Fruit fly (Drosophila melanogaster) whole organism, embryonic: ENCODE measurements around the gene I-2.

ENCODE experiments used
- Awh ChIP-seq: fragments of 200-800 bp; sonication (Bioruptor generic); IDR thresholded peaks from 2 replicates; pipeline ENCODE4, ENCODE4 v1.3.6; 2022; ENCODE audit warnings: missing biosample characterization, missing genetic modification characterization
- Bteb2 ChIP-seq: fragments of 200-800 bp; sonication (Bioruptor generic); optimal IDR thresholded peaks from 2 replicates; lab custom pipeline; 2016; ENCODE audit warnings: missing biosample characterization, missing genetic modification characterization
- CG10209 ChIP-seq: fragments of 200-800 bp; sonication (Bioruptor generic); optimal IDR thresholded peaks from 3 replicates; lab custom pipeline; 2017; ENCODE audit warnings: missing biosample characterization, mild to moderate bottlenecking, missing genetic modification characterization, missing genetic modification reagents
- CG10654 ChIP-seq: fragments of 200-800 bp; sonication (Bioruptor generic); optimal IDR thresholded peaks from 2 replicates; lab custom pipeline; 2016; ENCODE audit warnings: missing biosample characterization, missing genetic modification characterization
- CG11456 ChIP-seq: fragments of 200-800 bp; sonication (Bioruptor generic); IDR thresholded peaks from 3 replicates; pipeline ENCODE4 v1.3.6; 2022; ENCODE audit warnings: missing biosample characterization, missing genetic modification characterization
- CG11695 ChIP-seq: fragments of 200-800 bp; sonication (Bioruptor generic); IDR thresholded peaks from 3 replicates; pipeline ENCODE4 v1.3.6; 2022; ENCODE audit warnings: missing biosample characterization, missing genetic modification characterization
- CG12155 ChIP-seq: fragments of 200-800 bp; sonication (Bioruptor generic); optimal IDR thresholded peaks from 3 replicates; lab custom pipeline; 2016; ENCODE audit warnings: missing biosample characterization, missing genetic modification characterization
- CG12659 ChIP-seq: fragments of 200-800 bp; sonication (Bioruptor generic); optimal IDR thresholded peaks from 3 replicates; lab custom pipeline; 2017; ENCODE audit warnings: mild to moderate bottlenecking, missing biosample characterization, missing genetic modification reagents, missing genetic modification characterization
- CG14710 ChIP-seq: fragments of 200-800 bp; sonication (Bioruptor generic); optimal IDR thresholded peaks from 3 replicates; lab custom pipeline; 2019; ENCODE audit warnings: missing biosample characterization, mild to moderate bottlenecking, missing genetic modification characterization, moderate library complexity
- CG14965 ChIP-seq: fragments of 200-800 bp; sonication (Bioruptor generic); optimal IDR thresholded peaks from 2 replicates; lab custom pipeline; 2016; ENCODE audit warnings: missing biosample characterization, missing genetic modification characterization, borderline replicate concordance
- CG15269 ChIP-seq: fragments of 200-800 bp; sonication (Bioruptor generic); optimal IDR thresholded peaks from 2 replicates; lab custom pipeline; 2018; ENCODE audit warnings: missing biosample characterization, mild to moderate bottlenecking, missing genetic modification characterization, moderate library complexity
- CG1602 ChIP-seq: fragments of 200-800 bp; sonication (Bioruptor generic); optimal IDR thresholded peaks from 3 replicates; lab custom pipeline; 2016; ENCODE audit warnings: missing biosample characterization, missing genetic modification characterization
- CG17361 ChIP-seq: fragments of 200-800 bp; sonication (Bioruptor generic); IDR thresholded peaks from 3 replicates; pipeline ENCODE4 v1.3.6; 2022; ENCODE audit warnings: missing biosample characterization, missing genetic modification characterization
- CG2116 ChIP-seq: fragments of 200-800 bp; sonication (Bioruptor generic); optimal IDR thresholded peaks from 3 replicates; lab custom pipeline; 2018; ENCODE audit warnings: missing biosample characterization, mild to moderate bottlenecking, missing genetic modification characterization
- CG33213 ChIP-seq: fragments of 200-800 bp; sonication (Bioruptor generic); optimal IDR thresholded peaks from 3 replicates; lab custom pipeline; 2016; ENCODE audit warnings: missing biosample characterization, missing genetic modification characterization
- CG6813 ChIP-seq: fragments of 200-800 bp; sonication (Bioruptor generic); optimal IDR thresholded peaks from 2 replicates; lab custom pipeline; 2017; ENCODE audit warnings: missing biosample characterization, missing genetic modification characterization, mild to moderate bottlenecking, moderate library complexity, missing genetic modification reagents
- CG7839 ChIP-seq: fragments of 200-800 bp; sonication (Bioruptor generic); optimal IDR thresholded peaks from 3 replicates; lab custom pipeline; 2018; ENCODE audit warnings: missing biosample characterization, mild to moderate bottlenecking, missing genetic modification characterization, moderate library complexity
- CG7928 ChIP-seq: fragments of 200-800 bp; sonication (Bioruptor generic); optimal IDR thresholded peaks from 2 replicates; lab custom pipeline; 2017; ENCODE audit warnings: missing biosample characterization, mild to moderate bottlenecking, missing genetic modification characterization
- CG8089 ChIP-seq: fragments of 200-800 bp; sonication (Bioruptor generic); optimal IDR thresholded peaks from 3 replicates; lab custom pipeline; 2016; ENCODE audit warnings: missing biosample characterization, missing genetic modification characterization
- CG8765 ChIP-seq: fragments of 200-800 bp; sonication (Bioruptor generic); IDR thresholded peaks from 2 replicates; pipeline ENCODE4 v1.3.6; 2022; ENCODE audit warnings: missing biosample characterization, missing genetic modification characterization
- CG9437 ChIP-seq: fragments of 200-800 bp; sonication (Bioruptor generic); optimal IDR thresholded peaks from 2 replicates; lab custom pipeline; 2018; ENCODE audit warnings: missing biosample characterization, mild to moderate bottlenecking, missing genetic modification characterization
- CG9727 ChIP-seq: fragments of 200-800 bp; sonication (Bioruptor generic); optimal IDR thresholded peaks from 3 replicates; lab custom pipeline; 2017; ENCODE audit warnings: missing biosample characterization, mild to moderate bottlenecking, missing genetic modification characterization
- Chrac-16 ChIP-seq: fragments of 200-800 bp; sonication (Bioruptor generic); optimal IDR thresholded peaks from 3 replicates; lab custom pipeline; 2016; ENCODE audit warnings: missing biosample characterization, missing genetic modification characterization
- Dbx ChIP-seq: fragments of 200-800 bp; sonication (Bioruptor generic); IDR thresholded peaks from 3 replicates; pipeline ENCODE4 v1.3.6; 2022; ENCODE audit warnings: missing biosample characterization, missing genetic modification characterization
- Dll ChIP-seq: fragments of 200-800 bp; sonication (Bioruptor generic); IDR thresholded peaks from 4 replicates; pipeline ENCODE4 v1.3.6; 2022; ENCODE audit warnings: missing biosample characterization, missing genetic modification characterization; ENCODE audit not compliant: partially characterized antibody
- Fer3 ChIP-seq: fragments of 200-800 bp; sonication (Bioruptor generic); optimal IDR thresholded peaks from 2 replicates; lab custom pipeline; 2018; ENCODE audit warnings: missing biosample characterization, mild to moderate bottlenecking, missing genetic modification characterization, moderate library complexity
- Jarid2 ChIP-seq: fragments of 200-800 bp; sonication (Bioruptor generic); optimal IDR thresholded peaks from 3 replicates; lab custom pipeline; 2017; ENCODE audit warnings: mild to moderate bottlenecking, missing biosample characterization, missing genetic modification reagents, missing genetic modification characterization
- MBD-R2 ChIP-seq: fragments of 200-800 bp; sonication (Bioruptor generic); IDR thresholded peaks from 2 replicates; pipeline ENCODE4 v1.3.6; 2022; ENCODE audit warnings: missing biosample characterization, missing genetic modification characterization
- Nf-YB ChIP-seq: fragments of 200-800 bp; sonication (Bioruptor generic); optimal IDR thresholded peaks from 3 replicates; lab custom pipeline; 2019; ENCODE audit warnings: missing biosample characterization, mild to moderate bottlenecking, missing genetic modification characterization, moderate library complexity
- Sry-δ ChIP-seq: fragments of 200-800 bp; sonication (Bioruptor generic); optimal IDR thresholded peaks from 2 replicates; lab custom pipeline; 2016; ENCODE audit warnings: missing biosample characterization, missing genetic modification characterization
- Usf ChIP-seq: fragments of 200-800 bp; sonication (Bioruptor generic); optimal IDR thresholded peaks from 2 replicates; lab custom pipeline; 2017; ENCODE audit warnings: missing genotype, missing biosample characterization, missing genetic modification characterization
- ac ChIP-seq: fragments of 200-800 bp; sonication (Bioruptor generic); optimal IDR thresholded peaks from 3 replicates; lab custom pipeline; 2017; ENCODE audit warnings: missing biosample characterization, mild to moderate bottlenecking, missing genetic modification characterization
- bsh ChIP-seq, 2 experiments: fragments of 200-800 bp; sonication (Bioruptor generic); optimal IDR thresholded peaks; 2 replicates each; lab custom pipeline; 2017 to 2018; ENCODE audit warnings: mild to moderate bottlenecking in 2 of 2, missing biosample characterization in 2 of 2, missing genetic modification characterization in 2 of 2, moderate library complexity in 1 of 2
- croc ChIP-seq: fragments of 200-800 bp; sonication (Bioruptor generic); conservative IDR thresholded peaks from 3 replicates; pipeline ENCODE4 v1.3.6; 2022; ENCODE audit warnings: missing biosample characterization, missing genetic modification characterization
- fru ChIP-seq: fragments of >200 bp; optimal IDR thresholded peaks from 2 replicates; lab custom pipeline; 2017
- ham ChIP-seq: fragments of 200-800 bp; sonication (Bioruptor generic); IDR thresholded peaks from 2 replicates; pipeline ENCODE4 v1.3.6; 2022; ENCODE audit warnings: missing biosample characterization, missing genetic modification characterization
- hkb ChIP-seq, 2 experiments: fragments of 200-800 bp in 1 of 2; fragments of >200 bp in 1 of 2; sonication (Bioruptor generic) in 1 of 2; IDR thresholded peaks in 1 of 2; optimal IDR thresholded peaks in 1 of 2; 2 replicates each; pipeline versions ENCODE4 v1.3.6 to Lab custom; 2017 to 2022; ENCODE audit warnings: missing biosample characterization in 1 of 2, missing genetic modification characterization in 1 of 2
- kni ChIP-seq: fragments of 200-800 bp; sonication (Bioruptor generic); optimal IDR thresholded peaks from 3 replicates; lab custom pipeline; 2017; ENCODE audit warnings: mild to moderate bottlenecking, missing biosample characterization, missing genetic modification reagents, missing genetic modification characterization
- org-1 ChIP-seq: fragments of 200-800 bp; sonication (Bioruptor generic); optimal IDR thresholded peaks from 2 replicates; lab custom pipeline; 2017; ENCODE audit warnings: missing biosample characterization, missing genetic modification characterization
- row ChIP-seq: fragments of 200-800 bp; sonication (Bioruptor generic); IDR thresholded peaks from 3 replicates; pipeline ENCODE4 v1.3.6; 2022; ENCODE audit warnings: missing biosample characterization, missing genetic modification characterization
- sd ChIP-seq: fragments of 200-800 bp; sonication (Bioruptor generic); optimal IDR thresholded peaks from 3 replicates; lab custom pipeline; 2018; ENCODE audit warnings: missing biosample characterization, mild to moderate bottlenecking, missing genetic modification characterization, moderate library complexity
- seq ChIP-seq: fragments of 200-800 bp; sonication (Bioruptor generic); IDR thresholded peaks from 2 replicates; pipeline ENCODE4 v1.3.6; 2022; ENCODE audit warnings: missing biosample characterization, missing genetic modification characterization
- slp2 ChIP-seq: fragments of 200-800 bp; sonication (Bioruptor generic); optimal IDR thresholded peaks from 2 replicates; lab custom pipeline; 2016; ENCODE audit warnings: missing biosample characterization, missing genetic modification characterization
- sug ChIP-seq: fragments of 200-800 bp; optimal IDR thresholded peaks from 2 replicates; lab custom pipeline; 2019; ENCODE audit warnings: missing biosample characterization, mild to moderate bottlenecking, missing genetic modification characterization, moderate library complexity
- toy ChIP-seq: fragments of 200-800 bp; sonication (Bioruptor generic); IDR thresholded peaks from 2 replicates; pipeline ENCODE4 v1.3.6; 2022; ENCODE audit warnings: missing biosample characterization, missing genetic modification characterization
- trem ChIP-seq: fragments of 200-800 bp; optimal IDR thresholded peaks from 3 replicates; lab custom pipeline; 2019; ENCODE audit warnings: missing biosample characterization, mild to moderate bottlenecking, missing genetic modification characterization, moderate library complexity
- trh ChIP-seq: fragments of 200-800 bp; sonication (Bioruptor generic); optimal IDR thresholded peaks from 2 replicates; lab custom pipeline; 2016; ENCODE audit warnings: missing biosample characterization, missing genetic modification characterization
- unc-4 ChIP-seq: fragments of 200-800 bp; sonication (Bioruptor generic); IDR thresholded peaks from 2 replicates; pipeline ENCODE4 v1.3.6; 2022; ENCODE audit warnings: missing biosample characterization, missing genetic modification characterization; ENCODE audit not compliant: partially characterized antibody
- yki ChIP-seq: fragments of >200 bp; optimal IDR thresholded peaks from 3 replicates; lab custom pipeline; 2018
- zen2 ChIP-seq: fragments of 200-800 bp; sonication (Bioruptor generic); IDR thresholded peaks from 3 replicates; pipeline ENCODE4 v1.3.6; 2022; ENCODE audit warnings: missing biosample characterization, missing genetic modification characterization; ENCODE audit not compliant: partially characterized antibody
- zfh2 ChIP-seq: fragments of 200-800 bp; sonication (Bioruptor generic); optimal IDR thresholded peaks from 2 replicates; lab custom pipeline; 2016; ENCODE audit warnings: missing biosample characterization, missing genetic modification characterization

Gene I-2

DNA sequence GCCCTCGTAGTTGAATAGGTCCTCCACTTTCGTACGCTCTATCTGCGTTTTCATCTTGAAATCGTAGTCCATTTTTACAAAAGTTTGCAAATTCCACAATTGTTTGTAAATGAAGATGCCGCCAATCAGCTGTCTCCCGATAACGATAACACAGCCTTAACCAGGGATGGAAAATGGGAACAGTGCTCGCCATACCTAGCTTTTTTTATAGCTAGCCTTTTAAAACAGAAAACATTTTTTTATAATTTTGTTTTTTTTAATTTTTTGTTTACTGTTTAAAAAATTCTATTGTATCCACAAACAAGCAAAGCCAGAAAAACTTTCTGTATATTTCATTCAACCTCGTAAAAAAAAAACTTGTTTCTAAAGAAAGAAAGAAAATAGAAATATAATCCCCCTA, 1.9 kb upstream of the I-2 start, which contains the start of gene Cdk8 (continued):
- TF ChIP-seq CG33213 (GFP tag; lab: Kevin White, UChicago) (no peak), Awh (GFP tag; lab: Robert Waterston, UW) (no peak), Dbx (peak; percentile 39; the same call in 1 of the 3 replicates), CG12155 (peak; percentile 15), yki (lab: Kevin White, UChicago) (no peak), zfh2 (GFP tag; lab: Kevin White, UChicago) (peak; percentile 14), CG9727 (no peak), Fer3 (tag; lab: Kevin White, UChicago) (peak; percentile 44), org-1 (GFP tag; lab: Kevin White, UChicago) (no peak), CG9437 (GFP tag; lab: Kevin White, UChicago) (no peak), row (GFP tag; lab: Robert Waterston, UW) (peak; percentile 81), ham (GFP tag; lab: Robert Waterston, UW) (no peak), Chrac-16 (GFP tag; lab: Kevin White, UChicago) (peak; percentile 13), CG10209 (no peak), bsh (GFP tag; optimal IDR thresholded peaks at IDR 0.05; lab: Kevin White, UChicago) (peak in 1 of 2 experiments; percentile 47), sug (peak; percentile 33), zen2 (no peak), Dll (GFP tag; lab: Robert Waterston, UW) (peak; percentile 43; the same call in 1 of the 4 replicates), croc (GFP tag; lab: Robert Waterston, UW) (no peak), CG11456 (GFP tag; lab: Robert Waterston, UW) (no peak), unc-4 (GFP tag; lab: Robert Waterston, UW) (no peak), CG8089 (GFP tag; lab: Kevin White, UChicago) (no peak), hkb (optimal IDR thresholded peaks at IDR 0.05; lab: Kevin White, UChicago) (no peak), hkb (GFP tag; IDR thresholded peaks at IDR 0.05; lab: Robert Waterston, UW) (peak; percentile 63), Nf-YB (GFP tag; lab: Kevin White, UChicago) (no peak), CG1602 (no peak), slp2 (GFP tag; lab: Kevin White, UChicago) (no peak), CG11695 (GFP tag; lab: Robert Waterston, UW) (0 out of 3 replicates have a peak, but pooled peaks have one; percentile 33), CG7928 (GFP tag; lab: Kevin White, UChicago) (peak; percentile 92), CG7839 (tag; lab: Kevin White, UChicago) (no peak), CG8765 (GFP tag; lab: Robert Waterston, UW) (no peak), kni (GFP tag; lab: Kevin White, UChicago) (peak; percentile 42), CG14965 (no peak), ac (GFP tag; lab: Kevin White, UChicago) (no peak), Bteb2 (GFP tag; lab: Kevin White, UChicago) (peak; percentile 34), Jarid2 (GFP tag; lab: Kevin White, UChicago) (no peak), CG2116 (peak; percentile 8), Sry-δ (GFP tag; lab: Kevin White, UChicago) (peak; percentile 39), MBD-R2 (GFP tag; lab: Robert Waterston, UW) (peak; percentile 92), Usf (no peak), trh (GFP tag; lab: Kevin White, UChicago) (no peak), toy (GFP tag; lab: Robert Waterston, UW) (no peak), trem (tag; lab: Kevin White, UChicago) (peak; percentile 13), seq (GFP tag; lab: Robert Waterston, UW) (no peak), CG10654 (GFP tag; lab: Kevin White, UChicago) (no peak), sd (tag; lab: Kevin White, UChicago) (peak; percentile 87), CG12659 (GFP tag; lab: Kevin White, UChicago) (peak; percentile 60), CG14710 (tag; lab: Kevin White, UChicago) (peak; percentile 56), CG6813 (no peak), CG17361 (GFP tag; lab: Robert Waterston, UW) (0 out of 3 replicates have a peak, but pooled peaks have one; percentile 28), CG15269 (peak; percentile 52), fru (lab: Kevin White, UChicago) (no peak)
